Fruit fly (Drosophila melanogaster) whole organism, embryonic: ENCODE results near the gene CG14618.
A peak's percentile ranks its signal among the peaks of the same experiment; 100 is the strongest.

Experiments
- Aef1 ChIP-seq: fragments of 200-800 bp; sonication (Bioruptor generic); IDR thresholded peaks from 3 replicates; pipeline ENCODE4 v1.3.6; 2022; ENCODE audit warnings: missing biosample characterization, missing genetic modification characterization
- CG10267 ChIP-seq: fragments of 200-800 bp; sonication (Bioruptor generic); optimal IDR thresholded peaks from 2 replicates; lab custom pipeline; 2018; ENCODE audit warnings: missing biosample characterization, mild to moderate bottlenecking, missing genetic modification characterization, moderate library complexity
- CG10543 ChIP-seq: fragments of 200-800 bp; sonication (Bioruptor generic); optimal IDR thresholded peaks from 3 replicates; lab custom pipeline; 2017; ENCODE audit warnings: missing biosample characterization, mild to moderate bottlenecking, missing genetic modification characterization, moderate library complexity
- CG10565 ChIP-seq: fragments of 200-800 bp; sonication (Bioruptor generic); optimal IDR thresholded peaks from 3 replicates; lab custom pipeline; 2016; ENCODE audit warnings: missing biosample characterization, mild to moderate bottlenecking, missing genetic modification characterization
- CG11247 ChIP-seq: fragments of 200-800 bp; sonication (Bioruptor generic); IDR thresholded peaks from 2 replicates; pipeline ENCODE4 v1.3.6; 2022; ENCODE audit warnings: missing biosample characterization, missing genetic modification characterization
- CG12071 ChIP-seq: fragments of 200-800 bp; sonication (Bioruptor generic); optimal IDR thresholded peaks from 3 replicates; lab custom pipeline; 2018; ENCODE audit warnings: missing biosample characterization, mild to moderate bottlenecking, missing genetic modification characterization
- CG12391 ChIP-seq: fragments of 200-800 bp; sonication (Bioruptor generic); optimal IDR thresholded peaks from 3 replicates; lab custom pipeline; 2018; ENCODE audit warnings: missing biosample characterization, mild to moderate bottlenecking, missing genetic modification characterization, moderate library complexity
- CG12659 ChIP-seq: fragments of 200-800 bp; sonication (Bioruptor generic); optimal IDR thresholded peaks from 3 replicates; lab custom pipeline; 2017; ENCODE audit warnings: mild to moderate bottlenecking, missing biosample characterization, missing genetic modification reagents, missing genetic modification characterization
- CG16815 ChIP-seq: fragments of 200-800 bp; sonication (Bioruptor generic); optimal IDR thresholded peaks from 3 replicates; lab custom pipeline; 2017; ENCODE audit warnings: missing biosample characterization, mild to moderate bottlenecking, missing genetic modification characterization
- CG1792 ChIP-seq: fragments of 200-800 bp; sonication (Bioruptor generic); optimal IDR thresholded peaks from 2 replicates; lab custom pipeline; 2016; ENCODE audit warnings: missing biosample characterization, missing genetic modification characterization
- CG2116 ChIP-seq: fragments of 200-800 bp; sonication (Bioruptor generic); optimal IDR thresholded peaks from 3 replicates; lab custom pipeline; 2018; ENCODE audit warnings: missing biosample characterization, mild to moderate bottlenecking, missing genetic modification characterization
- CG2120 ChIP-seq: fragments of 200-800 bp; sonication (Bioruptor generic); optimal IDR thresholded peaks from 3 replicates; lab custom pipeline; 2016; ENCODE audit warnings: missing biosample characterization, missing genetic modification characterization
- CG30020 ChIP-seq: fragments of 200-800 bp; optimal IDR thresholded peaks from 2 replicates; lab custom pipeline; 2019; ENCODE audit warnings: missing biosample characterization, mild to moderate bottlenecking, missing genetic modification characterization, moderate library complexity
- CG3163 ChIP-seq: fragments of 200-800 bp; sonication (Bioruptor generic); optimal IDR thresholded peaks from 3 replicates; lab custom pipeline; 2016; ENCODE audit warnings: missing biosample characterization, missing genetic modification characterization
- CG4404 ChIP-seq: fragments of 200-800 bp; sonication (Bioruptor generic); IDR thresholded peaks from 2 replicates; pipeline ENCODE4 v1.3.6; 2022; ENCODE audit warnings: missing biosample characterization, missing genetic modification characterization
- CG6175 ChIP-seq: fragments of 200-800 bp; sonication (Bioruptor generic); IDR thresholded peaks from 3 replicates; pipeline ENCODE4 v1.3.6; 2022; ENCODE audit warnings: missing biosample characterization, missing genetic modification characterization
- CG6254 ChIP-seq: fragments of 200-800 bp; sonication (Bioruptor generic); optimal IDR thresholded peaks from 3 replicates; lab custom pipeline; 2017; ENCODE audit warnings: mild to moderate bottlenecking, missing biosample characterization, missing genetic modification reagents, missing genetic modification characterization
- CG6654 ChIP-seq: fragments of 200-800 bp; sonication (Bioruptor generic); optimal IDR thresholded peaks from 2 replicates; lab custom pipeline; 2017; ENCODE audit warnings: missing biosample characterization, mild to moderate bottlenecking, missing genetic modification characterization
- CoRest ChIP-seq: fragments of 200-800 bp; sonication (Bioruptor generic); optimal IDR thresholded peaks from 3 replicates; lab custom pipeline; 2018; ENCODE audit warnings: missing biosample characterization, mild to moderate bottlenecking, missing genetic modification characterization, moderate library complexity
- Dek ChIP-seq: fragments of 200-800 bp; sonication (Bioruptor generic); optimal IDR thresholded peaks from 3 replicates; lab custom pipeline; 2019; ENCODE audit warnings: missing biosample characterization, mild to moderate bottlenecking, missing genetic modification characterization, moderate library complexity
- Dref ChIP-seq: fragments of 200-800 bp; sonication (Bioruptor generic); IDR thresholded peaks from 2 replicates; pipeline ENCODE4 v1.3.6; 2022; ENCODE audit warnings: missing biosample characterization, missing genetic modification characterization
- Eip74EF ChIP-seq, 2 experiments: fragments of 200-800 bp in 1 of 2; fragments of >200 bp in 1 of 2; sonication (Bioruptor generic) in 1 of 2; optimal IDR thresholded peaks; 2 replicates each; lab custom pipeline; 2017 to 2019; ENCODE audit warnings: missing biosample characterization in 2 of 2, missing genetic modification characterization in 2 of 2, mild to moderate bottlenecking in 1 of 2, moderate library complexity in 1 of 2
- GATAe ChIP-seq: fragments of 200-800 bp; sonication (Bioruptor generic); conservative IDR thresholded peaks from 2 replicates; pipeline ENCODE4 v1.3.6; 2022; ENCODE audit warnings: missing biosample characterization, missing genetic modification characterization
- Hr78 ChIP-seq, 2 experiments: fragments of 200-800 bp in 1 of 2; fragments of >200 bp in 1 of 2; sonication (Bioruptor generic) in 1 of 2; optimal IDR thresholded peaks; 2 replicates each; lab custom pipeline; 2017 to 2019; ENCODE audit warnings: missing biosample characterization in 2 of 2, missing genetic modification characterization in 2 of 2, mild to moderate bottlenecking in 1 of 2, moderate library complexity in 1 of 2
- Kr ChIP-seq: fragments of 200-800 bp; sonication (Bioruptor generic); optimal IDR thresholded peaks from 2 replicates; lab custom pipeline; 2017; ENCODE audit warnings: missing biosample characterization, mild to moderate bottlenecking, missing genetic modification characterization
- Meics ChIP-seq: fragments of 200-800 bp; sonication (Bioruptor generic); optimal IDR thresholded peaks from 2 replicates; lab custom pipeline; 2017; ENCODE audit warnings: missing biosample characterization, mild to moderate bottlenecking, missing genetic modification characterization
- Opbp ChIP-seq: fragments of 200-800 bp; sonication (Bioruptor generic); IDR thresholded peaks from 3 replicates; pipeline ENCODE4 v1.3.6; 2022; ENCODE audit warnings: missing biosample characterization, missing genetic modification characterization; ENCODE audit not compliant: partially characterized antibody
- Ravus ChIP-seq: fragments of 200-800 bp; sonication (Bioruptor generic); IDR thresholded peaks from 2 replicates; pipeline ENCODE4 v1.3.6; 2022; ENCODE audit warnings: missing biosample characterization, missing genetic modification characterization
- Rx ChIP-seq: fragments of 200-800 bp; sonication (Bioruptor generic); IDR thresholded peaks from 2 replicates; pipeline ENCODE4 v1.3.6; 2022; ENCODE audit warnings: missing biosample characterization, missing genetic modification characterization
- br ChIP-seq: fragments of >200 bp; optimal IDR thresholded peaks from 2 replicates; lab custom pipeline; 2017
- bsh ChIP-seq, 2 experiments: fragments of 200-800 bp; sonication (Bioruptor generic); optimal IDR thresholded peaks; 2 replicates each; lab custom pipeline; 2017 to 2018; ENCODE audit warnings: mild to moderate bottlenecking in 2 of 2, missing biosample characterization in 2 of 2, missing genetic modification characterization in 2 of 2, moderate library complexity in 1 of 2
- crol ChIP-seq: fragments of 200-800 bp; sonication (Bioruptor generic); IDR thresholded peaks from 2 replicates; pipeline ENCODE4 v1.3.6; 2022; ENCODE audit warnings: missing biosample characterization, missing genetic modification characterization
- dan ChIP-seq: fragments of 200-800 bp; sonication (Bioruptor generic); IDR thresholded peaks from 2 replicates; pipeline ENCODE4 v1.3.6; 2022; ENCODE audit warnings: missing biosample characterization, missing genetic modification characterization
- dati ChIP-seq: fragments of 200-800 bp; sonication (Bioruptor generic); IDR thresholded peaks from 2 replicates; pipeline ENCODE4 v1.3.6; 2022; ENCODE audit warnings: missing biosample characterization, missing genetic modification characterization
- fu2 ChIP-seq: fragments of 200-800 bp; sonication (Bioruptor generic); optimal IDR thresholded peaks from 2 replicates; lab custom pipeline; 2016; ENCODE audit warnings: missing biosample characterization, missing genetic modification characterization
- grau ChIP-seq: fragments of 200-800 bp; optimal IDR thresholded peaks from 3 replicates; lab custom pipeline; 2019; ENCODE audit warnings: missing biosample characterization, mild to moderate bottlenecking, missing genetic modification characterization, moderate library complexity
- hb ChIP-seq: fragments of 200-800 bp; sonication (Bioruptor generic); IDR thresholded peaks from 3 replicates; pipeline ENCODE4 v1.3.6; 2022; ENCODE audit warnings: missing biosample characterization, missing genetic modification characterization; ENCODE audit not compliant: partially characterized antibody
- inv ChIP-seq: fragments of 200-800 bp; sonication (Bioruptor generic); IDR thresholded peaks from 2 replicates; pipeline ENCODE4 v1.3.6; 2022; ENCODE audit warnings: missing biosample characterization, missing genetic modification characterization; ENCODE audit not compliant: partially characterized antibody
- jing ChIP-seq: fragments of 200-800 bp; sonication (Bioruptor generic); optimal IDR thresholded peaks from 2 replicates; lab custom pipeline; 2018; ENCODE audit warnings: missing biosample characterization, mild to moderate bottlenecking, missing genetic modification characterization
- kni ChIP-seq: fragments of 200-800 bp; sonication (Bioruptor generic); optimal IDR thresholded peaks from 3 replicates; lab custom pipeline; 2017; ENCODE audit warnings: mild to moderate bottlenecking, missing biosample characterization, missing genetic modification reagents, missing genetic modification characterization
- sc ChIP-seq, 3 experiments: fragments of >200 bp in 2 of 3; fragments of 200-800 bp in 1 of 3; sonication (Bioruptor generic) in 1 of 3; optimal IDR thresholded peaks; 2 replicates in 2 of 3; 3 replicates in 1 of 3; lab custom pipeline; 2017; ENCODE audit warnings: mild to moderate bottlenecking in 1 of 3, missing biosample characterization in 1 of 3, missing genetic modification characterization in 1 of 3, missing genetic modification reagents in 1 of 3
- sim ChIP-seq: fragments of 200-800 bp; sonication (Bioruptor generic); IDR thresholded peaks from 2 replicates; pipeline ENCODE4 v1.3.6; 2022; ENCODE audit warnings: missing biosample characterization, missing genetic modification characterization
- slbo ChIP-seq: fragments of 200-800 bp; sonication (Bioruptor generic); IDR thresholded peaks from 2 replicates; pipeline ENCODE4 v1.3.6; 2022; ENCODE audit warnings: missing biosample characterization, missing genetic modification characterization
- ssp ChIP-seq: fragments of 200-800 bp; sonication (Bioruptor generic); IDR thresholded peaks from 2 replicates; pipeline ENCODE4 v1.3.6; 2022; ENCODE audit warnings: missing biosample characterization, missing genetic modification characterization
- stwl ChIP-seq: fragments of 200-800 bp; sonication (Bioruptor generic); optimal IDR thresholded peaks from 3 replicates; lab custom pipeline; 2018; ENCODE audit warnings: missing biosample characterization, mild to moderate bottlenecking, missing genetic modification characterization, moderate library complexity
- tio ChIP-seq: fragments of 200-800 bp; sonication (Bioruptor generic); optimal IDR thresholded peaks from 2 replicates; lab custom pipeline; 2017; ENCODE audit warnings: missing biosample characterization, missing genetic modification characterization, inconsistent platforms
- unpg ChIP-seq: fragments of 200-800 bp; sonication (Bioruptor generic); optimal IDR thresholded peaks from 3 replicates; lab custom pipeline; 2018; ENCODE audit warnings: missing biosample characterization, mild to moderate bottlenecking, missing genetic modification characterization, moderate library complexity
- vnd ChIP-seq: fragments of 200-800 bp; sonication (Bioruptor generic); IDR thresholded peaks from 3 replicates; pipeline ENCODE4 v1.3.6; 2022; ENCODE audit warnings: missing biosample characterization, missing genetic modification characterization; ENCODE audit not compliant: partially characterized antibody
- zen2 ChIP-seq: fragments of 200-800 bp; sonication (Bioruptor generic); IDR thresholded peaks from 3 replicates; pipeline ENCODE4 v1.3.6; 2022; ENCODE audit warnings: missing biosample characterization, missing genetic modification characterization; ENCODE audit not compliant: partially characterized antibody
- zfh2 ChIP-seq: fragments of 200-800 bp; sonication (Bioruptor generic); optimal IDR thresholded peaks from 2 replicates; lab custom pipeline; 2016; ENCODE audit warnings: missing biosample characterization, missing genetic modification characterization

Gene CG14618

dm6 chrX:22443518-22443917 is 30.0 kb upstream of the CG14618 start (continued):
- no peak for TF ChIP-seq kni
- TF ChIP-seq CG3163 (GFP tag; lab: Kevin White, UChicago) = no peak
- no peak for TF ChIP-seq grau (tag; lab: Kevin White, UChicago)
- TF ChIP-seq CG6654 (GFP tag; lab: Kevin White, UChicago) = no peak
- peak; percentile 1 for TF ChIP-seq CG10267 (tag; lab: Kevin White, UChicago)
- no peak for TF ChIP-seq jing (GFP tag; lab: Kevin White, UChicago)
- no peak for TF ChIP-seq crol (GFP tag; lab: Robert Waterston, UW)
- TF ChIP-seq vnd (GFP tag; lab: Robert Waterston, UW) = no peak
- TF ChIP-seq CG6175 (GFP tag; lab: Robert Waterston, UW) = no peak
- TF ChIP-seq CG30020 = peak; percentile 86
- TF ChIP-seq CG10543 (GFP tag; lab: Kevin White, UChicago) = peak; percentile 1
- no peak for TF ChIP-seq CG6254
- TF ChIP-seq Eip74EF (GFP tag; optimal IDR thresholded peaks at IDR 0.05; lab: Kevin White, UChicago) = no peak
- TF ChIP-seq Hr78 (GFP tag; optimal IDR thresholded peaks at IDR 0.05; lab: Kevin White, UChicago) = no peak
- no peak for TF ChIP-seq tio (GFP tag; lab: Kevin White, UChicago)
- no peak for TF ChIP-seq zfh2 (GFP tag; lab: Kevin White, UChicago)
- no peak for TF ChIP-seq Dek
- no peak for TF ChIP-seq GATAe (GFP tag; lab: Robert Waterston, UW)
- TF ChIP-seq Aef1 (GFP tag; lab: Robert Waterston, UW) = no peak
- TF ChIP-seq bsh (GFP tag; optimal IDR thresholded peaks at IDR 0.05; lab: Kevin White, UChicago) = no peak
- peak; percentile 26 for TF ChIP-seq stwl (tag; lab: Kevin White, UChicago)
- TF ChIP-seq hb (GFP tag; lab: Robert Waterston, UW) = no peak
- no peak for TF ChIP-seq sc (optimal IDR thresholded peaks at IDR 0.05; lab: Kevin White, UChicago)
- TF ChIP-seq sc (GFP tag; optimal IDR thresholded peaks at IDR 0.05; lab: Kevin White, UChicago) = no peak
- TF ChIP-seq sim = no peak
- no peak for TF ChIP-seq dati
- no peak for TF ChIP-seq CG11247 (GFP tag; lab: Robert Waterston, UW)
- peak; percentile 43 for TF ChIP-seq CG2116 (GFP tag; lab: Kevin White, UChicago)
- peak; percentile 33 for TF ChIP-seq CG12391 (tag; lab: Kevin White, UChicago)
- TF ChIP-seq fu2 (GFP tag; lab: Kevin White, UChicago) = no peak
- TF ChIP-seq unpg = no peak
- peak; percentile 37; the same call in 2 of the 3 replicates for TF ChIP-seq zen2 (GFP tag; lab: Robert Waterston, UW)
- no peak; the same call in 1 of the 2 replicates for TF ChIP-seq ssp (GFP tag; lab: Robert Waterston, UW)
- peak; percentile 7 for TF ChIP-seq Meics (GFP tag; lab: Kevin White, UChicago)
- peak; percentile 29; the same call in 1 of the 2 replicates for TF ChIP-seq slbo
- TF ChIP-seq CoRest (tag; lab: Kevin White, UChicago) = no peak
- peak; percentile 41; the same call in 2 of the 3 replicates for TF ChIP-seq Opbp (GFP tag; lab: Robert Waterston, UW)
- TF ChIP-seq dan (GFP tag; lab: Robert Waterston, UW) = no peak
- no peak for TF ChIP-seq CG2120 (GFP tag; lab: Kevin White, UChicago)
- no peak for TF ChIP-seq Kr (GFP tag; lab: Kevin White, UChicago)
- TF ChIP-seq CG16815 (GFP tag; lab: Kevin White, UChicago) = no peak
- TF ChIP-seq CG12071 (GFP tag; lab: Kevin White, UChicago) = no peak
- no peak for TF ChIP-seq CG4404
- no peak for TF ChIP-seq CG1792 (GFP tag; lab: Kevin White, UChicago)
- TF ChIP-seq CG10565 = no peak
- TF ChIP-seq Dref (GFP tag; lab: Robert Waterston, UW) = peak; percentile 66
- TF ChIP-seq br (lab: Kevin White, UChicago) = no peak
- no peak for TF ChIP-seq Ravus (GFP tag; lab: Robert Waterston, UW)
- peak; percentile 25 for TF ChIP-seq CG12659 (GFP tag; lab: Kevin White, UChicago)
- no peak for TF ChIP-seq inv (GFP tag; lab: Robert Waterston, UW)
- no peak for TF ChIP-seq Rx (GFP tag; lab: Robert Waterston, UW)
